Worm (Caenorhabditis elegans): ENCODE results near the gene T14B4.1.

The T14B4.1 gene

ce11 chrII:6734674-6735073, 2.0 kb upstream of the T14B4.1 start, which contains the start of gene T14B4.3 (continued):
- TF ChIP-seq lin-11 (tag; optimal IDR thresholded peaks at IDR 0.05) (no peak), sma-3 (GFP tag; optimal IDR thresholded peaks at IDR 0.05) (peak; percentile 72), nhr-6 (tag; optimal IDR thresholded peaks at IDR 0.05) (no peak), C34F6.9 (tag; optimal IDR thresholded peaks at IDR 0.05) (peak; percentile 78), aly-2 (tag; optimal IDR thresholded peaks at IDR 0.05) (no peak), nhr-10 (tag; optimal IDR thresholded peaks at IDR 0.05) (no peak), sma-9 (GFP tag; optimal IDR thresholded peaks at IDR 0.05) (peak; percentile 51), sma-9 (tag; optimal IDR thresholded peaks at IDR 0.05) (no peak), elt-1 (tag; optimal IDR thresholded peaks at IDR 0.05) (no peak), ztf-1 (GFP tag; conservative IDR thresholded peaks at IDR 0.05) (no peak), nhr-11 (tag; optimal IDR thresholded peaks at IDR 0.05) (no peak), unc-55 (GFP tag; optimal IDR thresholded peaks at IDR 0.05) (peak; percentile 87), unc-39 (tag; optimal IDR thresholded peaks at IDR 0.05) (no peak), nhr-129 (tag; optimal IDR thresholded peaks at IDR 0.05) (peak; percentile 65), fos-1 (tag; optimal IDR thresholded peaks at IDR 0.05) (peak; percentile 29), lsy-2 (tag; optimal IDR thresholded peaks at IDR 0.05) (peak; percentile 25 to 87), ZK546.5 (tag; optimal IDR thresholded peaks at IDR 0.05) (no peak), mab-5 (tag; optimal IDR thresholded peaks at IDR 0.05) (no peak), egl-27 (tag; optimal IDR thresholded peaks at IDR 0.05) (no peak), lin-13 (GFP tag; optimal IDR thresholded peaks at IDR 0.05) (peak; percentile 47)

ce11 chrII:6736066-6736465, 638 bp upstream of the T14B4.1 start, which contains the start of gene mrps-18.C:
Gene mrps-18.C, plus strand, starts transcription at chrII:6736203.
- TF ChIP-seq sma-3 (GFP tag; optimal IDR thresholded peaks at IDR 0.05): no peak
- TF ChIP-seq sem-4 (tag; optimal IDR thresholded peaks at IDR 0.05): no peak
- TF ChIP-seq elt-1 (tag; optimal IDR thresholded peaks at IDR 0.05): no peak
- no peak for TF ChIP-seq gmeb-1 (tag; optimal IDR thresholded peaks at IDR 0.05)
- no peak for TF ChIP-seq zag-1 (tag; optimal IDR thresholded peaks at IDR 0.05)
- no peak for TF ChIP-seq alr-1 (tag; optimal IDR thresholded peaks at IDR 0.05)
- TF ChIP-seq lin-11 (tag; optimal IDR thresholded peaks at IDR 0.05): no peak
- no peak for TF ChIP-seq unc-39 (tag; optimal IDR thresholded peaks at IDR 0.05)
- TF ChIP-seq skn-1 (tag; optimal IDR thresholded peaks at IDR 0.05): no peak
- no peak for TF ChIP-seq nhr-12 (tag; optimal IDR thresholded peaks at IDR 0.05)
- no peak for TF ChIP-seq nhr-25 (tag; optimal IDR thresholded peaks at IDR 0.05)
- no peak for TF ChIP-seq ztf-11 (tag; optimal IDR thresholded peaks at IDR 0.05)
- TF ChIP-seq elt-3 (tag; optimal IDR thresholded peaks at IDR 0.05): no peak
- no peak for TF ChIP-seq dmd-4 (tag; optimal IDR thresholded peaks at IDR 0.05)
- no peak for TF ChIP-seq nhr-11 (tag; optimal IDR thresholded peaks at IDR 0.05)
- TF ChIP-seq unc-55 (GFP tag; optimal IDR thresholded peaks at IDR 0.05): no peak
- no peak for TF ChIP-seq ZK546.5 (tag; optimal IDR thresholded peaks at IDR 0.05)
- TF ChIP-seq fos-1 (tag; optimal IDR thresholded peaks at IDR 0.05): no peak

ce11 chrII:6741428-6741827, 4.7 kb downstream of the T14B4.1 start, which contains the start of gene exos-8:
Gene exos-8, plus strand, starts transcription at chrII:6741691.
- TF ChIP-seq mbf-1 (tag; optimal IDR thresholded peaks at IDR 0.05) (no peak), ztf-11 (tag; optimal IDR thresholded peaks at IDR 0.05) (no peak), ceh-82 (tag; optimal IDR thresholded peaks at IDR 0.05) (no peak), nhr-21 (tag; optimal IDR thresholded peaks at IDR 0.05) (peak; percentile 13), ztf-1 (GFP tag; conservative IDR thresholded peaks at IDR 0.05) (no peak), fos-1 (tag; optimal IDR thresholded peaks at IDR 0.05) (peak; percentile 32), sma-3 (GFP tag; optimal IDR thresholded peaks at IDR 0.05) (peak; percentile 57), lsy-2 (tag; optimal IDR thresholded peaks at IDR 0.05) (peak in 1 of 2 experiments; percentile 71), nhr-11 (tag; optimal IDR thresholded peaks at IDR 0.05) (no peak), nhr-6 (tag; optimal IDR thresholded peaks at IDR 0.05) (no peak), lin-39 (tag; optimal IDR thresholded peaks at IDR 0.05) (no peak), elt-3 (tag; optimal IDR thresholded peaks at IDR 0.05) (no peak), egl-27 (tag; optimal IDR thresholded peaks at IDR 0.05) (no peak), ZK546.5 (tag; optimal IDR thresholded peaks at IDR 0.05) (no peak), unc-39 (tag; optimal IDR thresholded peaks at IDR 0.05) (no peak), lin-13 (GFP tag; optimal IDR thresholded peaks at IDR 0.05) (peak; percentile 54), sma-9 (GFP tag; optimal IDR thresholded peaks at IDR 0.05) (peak; percentile 33), sma-9 (tag; optimal IDR thresholded peaks at IDR 0.05) (no peak), snpc-4 (tag; optimal IDR thresholded peaks at IDR 0.05) (no peak), gmeb-1 (tag; optimal IDR thresholded peaks at IDR 0.05) (no peak), C34F6.9 (tag; optimal IDR thresholded peaks at IDR 0.05) (peak; percentile 68), elt-1 (tag; optimal IDR thresholded peaks at IDR 0.05) (no peak), mdl-1 (tag; optimal IDR thresholded peaks at IDR 0.05) (no peak), nhr-237 (tag; optimal IDR thresholded peaks at IDR 0.05) (no peak), unc-55 (GFP tag; optimal IDR thresholded peaks at IDR 0.05) (no peak), F13H6.1 (tag; optimal IDR thresholded peaks at IDR 0.05) (peak; percentile 20), aly-2 (tag; optimal IDR thresholded peaks at IDR 0.05) (no peak), nhr-25 (tag; optimal IDR thresholded peaks at IDR 0.05) (no peak), Y55F3AM.14 (GFP tag; optimal IDR thresholded peaks at IDR 0.05) (no peak), ceh-16 (tag; optimal IDR thresholded peaks at IDR 0.05) (no peak), ztf-4 (tag; optimal IDR thresholded peaks at IDR 0.05) (no peak), blmp-1 (tag; optimal IDR thresholded peaks at IDR 0.05; ENCODE audit: insufficient read depth) (no peak), unc-62 (GFP tag; optimal IDR thresholded peaks at IDR 0.05) (no peak), nhr-129 (tag; optimal IDR thresholded peaks at IDR 0.05) (peak; percentile 65), alr-1 (tag; optimal IDR thresholded peaks at IDR 0.05) (no peak), dmd-4 (tag; optimal IDR thresholded peaks at IDR 0.05) (no peak), nhr-10 (tag; optimal IDR thresholded peaks at IDR 0.05) (no peak), skn-1 (tag; optimal IDR thresholded peaks at IDR 0.05) (no peak), crh-2 (tag; optimal IDR thresholded peaks at IDR 0.05) (peak; percentile 48), nhr-23 (tag; optimal IDR thresholded peaks at IDR 0.05) (no peak), R02D3.7 (tag; optimal IDR thresholded peaks at IDR 0.05) (no peak), zag-1 (tag; optimal IDR thresholded peaks at IDR 0.05) (peak; percentile 7)
